Worm (Caenorhabditis elegans) whole organism, late embryonic: ENCODE measurements around the gene Y73C8C.4.

Experiments
- F13H6.1 ChIP-seq: sonication (generic microtip); optimal IDR thresholded peaks from 2 replicates; lab custom pipeline; 2016; ENCODE audit warnings: missing genetic modification characterization, missing compliant biosample characterization
- T23F11.4 ChIP-seq: fragments of 200-800 bp; sonication (Bioruptor generic); optimal IDR thresholded peaks from 2 replicates; lab custom pipeline; 2018; ENCODE audit warnings: mild to moderate bottlenecking, missing genetic modification characterization, missing compliant biosample characterization
- ama-1 ChIP-seq: fragments of 150-350 bp; optimal IDR thresholded peaks from 2 replicates; lab custom pipeline; 2014
- ceh-45 ChIP-seq: fragments of 200-800 bp; sonication (Bioruptor generic); IDR thresholded peaks from 2 replicates; pipeline ENCODE4 v1.3.6; 2022; ENCODE audit warnings: missing genetic modification reagents, missing genetic modification characterization, missing compliant biosample characterization
- ets-4 ChIP-seq: sonication (generic microtip); optimal IDR thresholded peaks from 2 replicates; lab custom pipeline; 2016; ENCODE audit warnings: missing genetic modification characterization, missing compliant biosample characterization
- madf-2 ChIP-seq: sonication (generic microtip); optimal IDR thresholded peaks from 2 replicates; lab custom pipeline; 2017; ENCODE audit warnings: missing genetic modification characterization, missing compliant biosample characterization
- nhr-11 ChIP-seq: fragments of 150-350 bp; optimal IDR thresholded peaks from 2 replicates; lab custom pipeline; 2014; ENCODE audit warnings: missing biosample characterization, missing genetic modification characterization
- pax-1 ChIP-seq: fragments of 150-350 bp; optimal IDR thresholded peaks from 2 replicates; lab custom pipeline; 2014; ENCODE audit warnings: missing biosample characterization, missing genetic modification characterization
- pha-4 ChIP-seq: fragments of 150-350 bp; optimal IDR thresholded peaks from 2 replicates; lab custom pipeline; 2018; ENCODE audit warnings: missing biosample characterization, missing genetic modification reagents, missing genetic modification characterization
- tbx-2 ChIP-seq: sonication (generic microtip); optimal IDR thresholded peaks from 2 replicates; lab custom pipeline; 2016; ENCODE audit warnings: missing genetic modification characterization, missing compliant biosample characterization
- tbx-7 ChIP-seq: sonication (generic microtip); optimal IDR thresholded peaks from 2 replicates; lab custom pipeline; 2016; ENCODE audit warnings: missing genotype, missing genetic modification characterization, missing compliant biosample characterization
- unc-3 ChIP-seq, 2 experiments: fragments of 200-800 bp in 1 of 2; sonication (Bioruptor generic) in 1 of 2; sonication (generic microtip) in 1 of 2; conservative IDR thresholded peaks in 1 of 2; optimal IDR thresholded peaks in 1 of 2; 2 replicates each; pipeline versions ENCODE4 v1.3.6 to Lab custom; 2016 to 2022; ENCODE audit warnings: missing compliant biosample characterization in 2 of 2, missing genetic modification characterization in 2 of 2, missing genetic modification reagents in 1 of 2
- unc-55 ChIP-seq: sonication (generic microtip); optimal IDR thresholded peaks from 2 replicates; lab custom pipeline; 2017; ENCODE audit warnings: missing biosample characterization, missing genetic modification reagents, missing genetic modification characterization

DNA sequence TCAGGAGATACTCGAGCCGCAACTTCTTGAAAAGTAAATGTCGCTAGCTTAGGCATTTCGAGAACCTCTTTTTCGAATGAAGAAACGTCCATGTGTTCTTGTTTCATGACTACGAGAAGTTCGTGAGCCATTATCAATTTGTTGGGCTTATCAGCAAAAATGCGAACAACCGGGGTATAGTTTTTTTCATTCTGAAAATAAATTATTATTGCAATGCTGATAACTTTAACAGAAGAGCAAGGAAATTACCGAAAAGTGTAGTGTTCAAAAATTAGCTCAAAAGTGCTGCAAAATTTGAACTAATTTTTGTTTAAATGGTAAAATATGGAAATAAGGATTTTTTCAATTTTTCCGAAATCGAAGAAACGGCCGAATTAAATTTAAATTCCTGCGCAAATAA lies 10.2 kb upstream of the Y73C8C.4 start:
- no peak for TF ChIP-seq F13H6.1 (tag; lab: Kevin White, UChicago)
- no peak for TF ChIP-seq ceh-45
- no peak for TF ChIP-seq pax-1 (tag; lab: Kevin White, UChicago)
- TF ChIP-seq ama-1 (lab: Kevin White, UChicago), result no peak
- TF ChIP-seq nhr-11, result no peak
- TF ChIP-seq madf-2 (tag; lab: Kevin White, UChicago), result no peak
- TF ChIP-seq pha-4 (tag; lab: Kevin White, UChicago), result no peak
- no peak for TF ChIP-seq tbx-2
- TF ChIP-seq unc-3 (GFP tag; conservative IDR thresholded peaks at IDR 0.05; lab: Robert Waterston, UW), result no peak
- no peak for TF ChIP-seq unc-3 (tag; optimal IDR thresholded peaks at IDR 0.05; lab: Kevin White, UChicago)
- no peak for TF ChIP-seq T23F11.4 (GFP tag; lab: Kevin White, UChicago)
- TF ChIP-seq tbx-7, result no peak
- no peak for TF ChIP-seq unc-55 (GFP tag; lab: Kevin White, UChicago)
- no peak for TF ChIP-seq ets-4
